Worm (Caenorhabditis elegans) whole organism, L4 larva: ENCODE data around the gene cest-28.

ENCODE experiments used
- ZK546.5 ChIP-seq, 2 experiments: sonication (generic microtip); optimal IDR thresholded peaks; 2 replicates each; lab custom pipeline; 2017; ENCODE audit warnings: missing biosample characterization in 2 of 2, missing genetic modification characterization in 2 of 2
- daf-16 ChIP-seq, 3 experiments: sonication (generic microtip); optimal IDR thresholded peaks; 2 replicates each; lab custom pipeline; 2016 to 2017; ENCODE audit warnings: missing genetic modification characterization in 3 of 3, missing genetic modification reagents in 3 of 3, mild to moderate bottlenecking in 2 of 3, missing compliant biosample characterization in 2 of 3, missing biosample characterization in 1 of 3, moderate library complexity in 1 of 3
- egl-27 ChIP-seq: sonication (generic microtip); optimal IDR thresholded peaks from 3 replicates; lab custom pipeline; 2017; ENCODE audit warnings: missing biosample characterization, missing genetic modification reagents, missing genetic modification characterization
- fos-1 ChIP-seq: fragments of 150-350 bp; optimal IDR thresholded peaks from 2 replicates; lab custom pipeline; 2014; ENCODE audit warnings: missing biosample characterization, missing genetic modification characterization
- hmg-1.1 ChIP-seq: fragments of 200-800 bp; sonication (Bioruptor generic); IDR thresholded peaks from 2 replicates; pipeline ENCODE4 v1.3.6; 2022; ENCODE audit warnings: missing genetic modification reagents, missing genetic modification characterization, missing compliant biosample characterization
- lin-13 ChIP-seq: fragments of 150-350 bp; optimal IDR thresholded peaks from 2 replicates; lab custom pipeline; 2014; ENCODE audit warnings: missing biosample characterization, missing genetic modification reagents, missing genetic modification characterization
- lin-29 ChIP-seq: fragments of 200-800 bp; sonication (Bioruptor generic); IDR thresholded peaks from 2 replicates; pipeline ENCODE4 v1.3.6; 2022; ENCODE audit warnings: missing genetic modification reagents, missing genetic modification characterization, missing compliant biosample characterization
- mxl-2 ChIP-seq: fragments of 200-800 bp; sonication (Bioruptor generic); conservative IDR thresholded peaks from 2 replicates; pipeline ENCODE4 v1.3.6; 2022; ENCODE audit warnings: missing genetic modification reagents, missing genetic modification characterization, missing compliant biosample characterization
- nhr-237 ChIP-seq: sonication (generic microtip); optimal IDR thresholded peaks from 2 replicates; lab custom pipeline; 2017; ENCODE audit warnings: missing biosample characterization, missing genetic modification characterization
- pha-4 ChIP-seq, 2 experiments: fragments of 150-350 bp in 1 of 2; fragments of 200-800 bp in 1 of 2; sonication (Bioruptor generic) in 1 of 2; IDR thresholded peaks in 1 of 2; optimal IDR thresholded peaks in 1 of 2; 2 replicates each; pipeline versions ENCODE4 v1.3.6 to Lab custom; 2014 to 2022; ENCODE audit warnings: missing genetic modification characterization in 2 of 2, missing genetic modification reagents in 2 of 2, missing biosample characterization in 1 of 2, missing compliant biosample characterization in 1 of 2
- saeg-2 ChIP-seq: fragments of 200-800 bp; sonication (Bioruptor generic); IDR thresholded peaks from 2 replicates; pipeline ENCODE4 v1.3.6; 2022; ENCODE audit warnings: missing genetic modification reagents, missing genetic modification characterization, missing compliant biosample characterization
- snpc-4 ChIP-seq: fragments of 150-350 bp; optimal IDR thresholded peaks from 2 replicates; lab custom pipeline; 2014; ENCODE audit warnings: missing biosample characterization, missing genetic modification characterization
- unc-39 ChIP-seq: sonication (generic microtip); optimal IDR thresholded peaks from 2 replicates; lab custom pipeline; 2017; ENCODE audit warnings: missing biosample characterization, missing genetic modification characterization
- ztf-11 ChIP-seq: fragments of 150-350 bp; optimal IDR thresholded peaks from 2 replicates; lab custom pipeline; 2014; ENCODE audit warnings: missing biosample characterization, missing genetic modification characterization

DNA sequence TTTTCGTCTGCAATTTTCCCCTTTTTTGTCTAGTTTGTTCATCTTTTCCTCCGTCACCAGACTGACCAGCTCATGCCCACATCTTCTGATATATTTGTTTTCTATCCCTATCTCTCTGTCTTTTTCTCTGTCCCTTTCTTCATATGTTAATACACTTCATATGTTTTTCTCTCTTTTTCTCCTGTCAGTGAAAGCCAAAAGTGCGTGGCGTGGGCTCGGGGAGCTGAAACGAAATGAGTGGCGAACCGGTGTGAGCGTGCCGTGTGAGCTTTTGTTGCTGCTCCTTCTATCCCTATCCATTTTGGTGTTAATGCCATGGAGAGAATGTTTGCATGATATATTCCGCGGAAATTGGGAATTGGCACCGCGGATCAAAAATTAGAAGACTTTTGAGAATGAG lies 37.8 kb upstream of the cest-28 start:
- TF ChIP-seq pha-4 (GFP tag; IDR thresholded peaks at IDR 0.05; lab: Robert Waterston, UW) (no peak), pha-4 (tag; optimal IDR thresholded peaks at IDR 0.05; lab: Kevin White, UChicago) (no peak), egl-27 (no peak), ztf-11 (no peak), fos-1 (tag; lab: Kevin White, UChicago) (no peak), snpc-4 (tag; lab: Kevin White, UChicago) (no peak), saeg-2 (GFP tag; lab: Robert Waterston, UW) (no peak), lin-13 (GFP tag; lab: Kevin White, UChicago) (no peak), unc-39 (tag; lab: Kevin White, UChicago) (no peak), lin-29 (GFP tag; lab: Robert Waterston, UW) (no peak), nhr-237 (tag; lab: Kevin White, UChicago) (no peak), mxl-2 (GFP tag; lab: Robert Waterston, UW) (no peak), daf-16 (GFP tag; optimal IDR thresholded peaks at IDR 0.05; lab: Kevin White, UChicago) (no peak), daf-16 (tag; optimal IDR thresholded peaks at IDR 0.05; lab: Kevin White, UChicago) (no peak), ZK546.5 (tag; optimal IDR thresholded peaks at IDR 0.05; lab: Kevin White, UChicago) (no peak), hmg-1.1 (GFP tag; lab: Robert Waterston, UW) (no peak)
